Worm (Caenorhabditis elegans) whole organism, L3 larva: ENCODE data around the gene C31H2.14.

Source experiments
- R02D3.7 ChIP-seq: fragments of 150-350 bp; optimal IDR thresholded peaks from 2 replicates; lab custom pipeline; 2014; ENCODE audit warnings: missing biosample characterization, missing genetic modification characterization
- aly-2 ChIP-seq: fragments of 150-350 bp; optimal IDR thresholded peaks from 2 replicates; lab custom pipeline; 2014; ENCODE audit warnings: missing biosample characterization, missing genetic modification characterization
- ceh-16 ChIP-seq: sonication (generic microtip); optimal IDR thresholded peaks from 2 replicates; lab custom pipeline; 2017; ENCODE audit warnings: missing biosample characterization, missing genetic modification characterization
- ceh-82 ChIP-seq: fragments of 150-350 bp; optimal IDR thresholded peaks from 2 replicates; lab custom pipeline; 2014; ENCODE audit warnings: missing biosample characterization, missing genetic modification characterization
- ceh-9 ChIP-seq: sonication (generic microtip); optimal IDR thresholded peaks from 2 replicates; lab custom pipeline; 2018; ENCODE audit warnings: missing biosample characterization, missing genetic modification characterization
- daf-12 ChIP-seq: fragments of 150-350 bp; optimal IDR thresholded peaks from 2 replicates; lab custom pipeline; 2014; ENCODE audit warnings: missing biosample characterization, missing genetic modification reagents, missing genetic modification characterization
- egl-5 ChIP-seq: fragments of 150-350 bp; optimal IDR thresholded peaks from 2 replicates; lab custom pipeline; 2017; ENCODE audit warnings: missing biosample characterization, missing genetic modification reagents, missing genetic modification characterization, inconsistent platforms
- elt-1 ChIP-seq: fragments of 150-350 bp; optimal IDR thresholded peaks from 2 replicates; lab custom pipeline; 2014; ENCODE audit warnings: missing biosample characterization, missing genetic modification characterization
- elt-2 ChIP-seq: sonication (generic microtip); optimal IDR thresholded peaks from 2 replicates; lab custom pipeline; 2016; ENCODE audit warnings: missing genetic modification reagents, mild to moderate bottlenecking, missing genetic modification characterization, missing compliant biosample characterization
- elt-3 ChIP-seq, 3 experiments: fragments of 150-350 bp in 1 of 3; sonication (generic microtip) in 2 of 3; optimal IDR thresholded peaks; 2 replicates in 2 of 3; 4 replicates in 1 of 3; lab custom pipeline; 2014 to 2017; ENCODE audit warnings: missing biosample characterization in 3 of 3, missing genetic modification characterization in 3 of 3
- eor-1 ChIP-seq, 2 experiments: fragments of 150-350 bp; optimal IDR thresholded peaks; 2 replicates each; lab custom pipeline; 2014 to 2018; ENCODE audit warnings: missing biosample characterization in 2 of 2, missing genetic modification characterization in 2 of 2
- fkh-10 ChIP-seq: sonication (generic microtip); optimal IDR thresholded peaks from 2 replicates; lab custom pipeline; 2017; ENCODE audit warnings: missing biosample characterization, missing genetic modification reagents, missing genetic modification characterization
- hmg-11 ChIP-seq: sonication (generic microtip); optimal IDR thresholded peaks from 2 replicates; lab custom pipeline; 2016; ENCODE audit warnings: missing genetic modification characterization, missing compliant biosample characterization
- lin-15B ChIP-seq: fragments of 150-350 bp; optimal IDR thresholded peaks from 2 replicates; lab custom pipeline; 2014; ENCODE audit warnings: missing biosample characterization, missing genetic modification characterization
- lin-39 ChIP-seq: fragments of 150-350 bp; optimal IDR thresholded peaks from 2 replicates; lab custom pipeline; 2018; ENCODE audit warnings: missing biosample characterization, missing genetic modification reagents, missing genetic modification characterization
- nhr-11 ChIP-seq: fragments of 150-350 bp; optimal IDR thresholded peaks from 2 replicates; lab custom pipeline; 2014; ENCODE audit warnings: missing biosample characterization, missing genetic modification characterization
- nhr-237 ChIP-seq: fragments of 150-350 bp; optimal IDR thresholded peaks from 2 replicates; lab custom pipeline; 2014; ENCODE audit warnings: missing biosample characterization, missing genetic modification characterization
- nhr-28 ChIP-seq: fragments of 150-350 bp; optimal IDR thresholded peaks from 2 replicates; lab custom pipeline; 2014; ENCODE audit warnings: missing biosample characterization, missing genetic modification characterization
- nhr-43 ChIP-seq: sonication (generic microtip); optimal IDR thresholded peaks from 2 replicates; lab custom pipeline; 2016; ENCODE audit warnings: mild to moderate bottlenecking, missing genetic modification characterization, missing compliant biosample characterization; ENCODE audit not compliant: poor library complexity, severe bottlenecking
- nhr-76 ChIP-seq: fragments of 150-350 bp; sonication (generic microtip); optimal IDR thresholded peaks from 5 replicates; lab custom pipeline; 2014; ENCODE audit warnings: missing biosample characterization, missing genetic modification characterization
- nhr-77 ChIP-seq: fragments of 150-350 bp; optimal IDR thresholded peaks from 2 replicates; lab custom pipeline; 2014; ENCODE audit warnings: missing biosample characterization, missing genetic modification characterization
- pha-4 ChIP-seq: fragments of 150-350 bp; optimal IDR thresholded peaks from 2 replicates; lab custom pipeline; 2014; ENCODE audit warnings: missing biosample characterization, missing genetic modification reagents, missing genetic modification characterization
- sea-2 ChIP-seq: fragments of 150-350 bp; sonication (generic microtip); optimal IDR thresholded peaks from 4 replicates; lab custom pipeline; 2014; ENCODE audit warnings: missing biosample characterization, missing genetic modification reagents, missing genetic modification characterization
- unc-39 ChIP-seq: sonication (generic microtip); optimal IDR thresholded peaks from 4 replicates; lab custom pipeline; 2017; ENCODE audit warnings: missing biosample characterization, missing genetic modification characterization
- zag-1 ChIP-seq: fragments of 150-350 bp; optimal IDR thresholded peaks from 2 replicates; lab custom pipeline; 2014; ENCODE audit warnings: missing biosample characterization, missing genetic modification characterization
- ztf-11 ChIP-seq: fragments of 150-350 bp; optimal IDR thresholded peaks from 2 replicates; lab custom pipeline; 2014; ENCODE audit warnings: missing biosample characterization, missing genetic modification characterization
- ztf-4 ChIP-seq: fragments of 150-350 bp; optimal IDR thresholded peaks from 2 replicates; lab custom pipeline; 2014; ENCODE audit warnings: missing biosample characterization, missing genetic modification characterization

Gene C31H2.14

ce11 chrX:5188977-5189376, 41.0 kb downstream of the C31H2.14 start, which contains the start of gene zig-6:
zig-6 (minus strand) TSS chrX:5189077.
- TF ChIP-seq aly-2 (tag; lab: Kevin White, UChicago) = no peak
- peak; percentile 75 for TF ChIP-seq egl-5
- TF ChIP-seq, all 47 proteins: peak for 1

DNA sequence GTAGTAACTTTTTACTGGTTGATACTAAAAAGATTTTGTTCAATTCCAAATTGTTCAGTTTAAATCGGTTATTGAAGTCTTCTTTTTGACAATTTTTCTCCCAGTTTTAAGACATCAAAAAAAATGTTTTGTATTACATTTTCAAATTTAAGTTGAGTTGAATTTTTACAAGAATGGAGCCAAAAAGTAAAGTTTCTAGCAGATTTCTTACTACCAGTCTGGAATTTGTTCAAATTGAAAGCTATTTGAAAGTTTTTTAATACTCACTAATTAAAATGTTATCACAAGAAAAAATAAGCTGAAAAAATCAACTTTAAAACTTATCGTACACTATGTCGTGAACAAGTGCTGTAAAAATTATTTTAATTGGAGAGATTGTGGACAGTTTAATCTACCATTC, 42.0 kb downstream of the C31H2.14 start:
- no peak for TF ChIP-seq R02D3.7 (tag; lab: Kevin White, UChicago)

DNA sequence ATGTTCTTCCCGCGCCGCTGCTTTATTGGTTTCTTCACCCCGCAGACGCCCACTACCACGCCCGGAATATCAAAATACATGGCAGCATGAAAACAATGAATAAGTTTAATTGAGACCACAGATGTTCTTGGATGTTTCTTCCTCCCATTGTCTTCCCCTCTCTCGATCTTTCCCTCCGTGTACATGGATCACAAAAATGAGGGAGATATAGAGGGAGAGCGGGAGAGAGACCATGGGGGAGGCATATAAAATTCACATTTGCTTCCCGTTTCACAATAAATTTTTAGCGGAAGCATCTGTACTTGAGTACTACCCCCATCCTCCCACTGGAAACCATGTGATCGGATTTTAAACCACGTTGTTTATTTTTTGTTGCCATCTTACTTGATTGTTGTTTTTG, 45.4 kb downstream of the C31H2.14 start:
- no peak for TF ChIP-seq elt-2 (tag; lab: Kevin White, UChicago)
- no peak for TF ChIP-seq nhr-237
- TF ChIP-seq nhr-77 = no peak
- no peak for TF ChIP-seq nhr-11 (tag; lab: Kevin White, UChicago)
- TF ChIP-seq pha-4 = no peak
- no peak for TF ChIP-seq elt-1 (tag; lab: Kevin White, UChicago)
- TF ChIP-seq nhr-76 (tag; lab: Kevin White, UChicago) = no peak
- TF ChIP-seq unc-39 (tag; lab: Kevin White, UChicago) = no peak

- TF ChIP-seq ceh-82 = no peak
- TF ChIP-seq nhr-43 (tag; lab: Kevin White, UChicago) = no peak
- TF ChIP-seq ceh-16 (tag; lab: Kevin White, UChicago) = no peak
- TF ChIP-seq pha-4 = no peak
- no peak for TF ChIP-seq elt-1 (tag; lab: Kevin White, UChicago)
- no peak for TF ChIP-seq ztf-4
- TF ChIP-seq ztf-11 (tag; lab: Kevin White, UChicago) = no peak
- no peak for TF ChIP-seq daf-12
- TF ChIP-seq fkh-10 (GFP tag; lab: Kevin White, UChicago) = no peak
- no peak for TF ChIP-seq lin-15B (tag; lab: Kevin White, UChicago)
- TF ChIP-seq sea-2 = no peak
- TF ChIP-seq eor-1 (tag; optimal IDR thresholded peaks at IDR 0.05; lab: Kevin White, UChicago) = no peak
- TF ChIP-seq nhr-28 (tag; lab: Kevin White, UChicago) = no peak
These were observed 47.6 kb downstream of the C31H2.14 start, which contains the start of gene pqn-62 for ce11 chrX:5195462-5196160. pqn-62 (plus strand) TSS chrX:5196110.

DNA sequence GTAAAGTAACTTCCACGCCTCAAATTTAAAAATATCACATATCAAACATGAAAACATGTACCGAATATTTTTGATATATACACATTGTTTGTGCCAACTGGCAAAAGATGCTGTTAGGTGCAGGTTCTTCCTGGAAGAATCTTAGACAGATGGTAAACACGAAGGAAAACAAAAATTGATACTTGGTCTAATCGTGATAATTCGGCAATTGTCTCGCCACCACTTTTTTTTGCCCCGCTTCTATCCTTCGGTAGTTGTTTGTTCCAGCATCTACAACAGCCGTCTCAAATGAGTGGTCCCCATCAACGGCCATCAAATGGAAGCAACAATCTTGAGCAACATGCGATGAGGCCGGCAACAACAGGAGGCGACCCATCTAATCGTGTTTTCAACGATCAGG, 49.4 kb downstream of the C31H2.14 start:
- TF ChIP-seq elt-2 (tag; lab: Kevin White, UChicago) (no peak), nhr-237 (no peak), zag-1 (tag; lab: Kevin White, UChicago) (no peak), ceh-82 (no peak), hmg-11 (tag; lab: Kevin White, UChicago) (no peak), elt-3 (tag; optimal IDR thresholded peaks at IDR 0.05; lab: Kevin White, UChicago) (no peak), nhr-11 (tag; lab: Kevin White, UChicago) (no peak), nhr-43 (tag; lab: Kevin White, UChicago) (no peak), ceh-16 (tag; lab: Kevin White, UChicago) (no peak), R02D3.7 (tag; lab: Kevin White, UChicago) (no peak), ceh-9 (tag; lab: Kevin White, UChicago) (no peak), lin-39 (tag; lab: Kevin White, UChicago) (no peak)
